Worm (Caenorhabditis elegans) whole organism, L1 larva: Measurements from ENCODE around the gene hsp-3.
A peak's percentile ranks its signal among the peaks of the same experiment; 100 is the strongest.

Experiments
- C04F5.9 ChIP-seq: sonication (generic microtip); optimal IDR thresholded peaks from 2 replicates; lab custom pipeline; 2016; ENCODE audit warnings: missing genetic modification characterization, missing compliant biosample characterization
- F16B12.6 ChIP-seq: fragments of 150-350 bp; optimal IDR thresholded peaks from 2 replicates; lab custom pipeline; 2014; ENCODE audit warnings: missing biosample characterization, missing genetic modification characterization
- Y116A8C.19 ChIP-seq: sonication (generic microtip); optimal IDR thresholded peaks from 2 replicates; lab custom pipeline; 2016; ENCODE audit warnings: missing compliant biosample characterization, missing genetic modification characterization, borderline replicate concordance
- aha-1 ChIP-seq: fragments of 150-350 bp; optimal IDR thresholded peaks from 2 replicates; lab custom pipeline; 2014; ENCODE audit warnings: missing biosample characterization, missing genetic modification characterization
- alr-1 ChIP-seq: fragments of 200-800 bp; sonication (Bioruptor generic); optimal IDR thresholded peaks from 2 replicates; lab custom pipeline; 2018; ENCODE audit warnings: borderline replicate concordance, mild to moderate bottlenecking, missing genetic modification characterization, missing compliant biosample characterization
- ama-1 ChIP-seq: fragments of 150-350 bp; optimal IDR thresholded peaks from 2 replicates; lab custom pipeline; 2014
- blmp-1 ChIP-seq: fragments of 150-350 bp; optimal IDR thresholded peaks from 2 replicates; lab custom pipeline; 2014; ENCODE audit warnings: missing biosample characterization, missing genetic modification characterization
- ceh-63 ChIP-seq: fragments of 200-800 bp; sonication (Bioruptor generic); optimal IDR thresholded peaks from 2 replicates; lab custom pipeline; 2018; ENCODE audit warnings: mild to moderate bottlenecking, missing genetic modification characterization, missing compliant biosample characterization
- ceh-8 ChIP-seq: fragments of 200-800 bp; sonication (Bioruptor generic); optimal IDR thresholded peaks from 2 replicates; lab custom pipeline; 2018; ENCODE audit warnings: mild to moderate bottlenecking, missing genetic modification characterization, moderate library complexity, missing compliant biosample characterization
- ceh-88 ChIP-seq: fragments of 200-800 bp; sonication (Bioruptor generic); IDR thresholded peaks from 2 replicates; pipeline ENCODE4 v1.3.6; 2022; ENCODE audit warnings: missing genetic modification characterization, missing compliant biosample characterization
- ceh-90 ChIP-seq: sonication (generic microtip); optimal IDR thresholded peaks from 2 replicates; lab custom pipeline; 2016; ENCODE audit warnings: missing genetic modification characterization, missing compliant biosample characterization
- dpl-1 ChIP-seq, 3 experiments: fragments of 150-350 bp in 2 of 3; sonication (generic microtip) in 1 of 3; optimal IDR thresholded peaks; 2 replicates each; lab custom pipeline; 2014 to 2017; ENCODE audit warnings: missing biosample characterization in 3 of 3, missing genetic modification characterization in 3 of 3, missing genetic modification reagents in 3 of 3
- dsc-1 ChIP-seq: sonication (generic microtip); optimal IDR thresholded peaks from 2 replicates; lab custom pipeline; 2016; ENCODE audit warnings: mild to moderate bottlenecking, missing genetic modification characterization, missing compliant biosample characterization
- efl-3 ChIP-seq: fragments of 200-800 bp; sonication (Bioruptor generic); optimal IDR thresholded peaks from 2 replicates; lab custom pipeline; 2018; ENCODE audit warnings: mild to moderate bottlenecking, missing genetic modification characterization, missing compliant biosample characterization
- egl-13 ChIP-seq: sonication (generic microtip); optimal IDR thresholded peaks from 2 replicates; lab custom pipeline; 2016; ENCODE audit warnings: missing genotype, missing genetic modification reagents, missing genetic modification characterization, missing compliant biosample characterization
- egl-27 ChIP-seq, 2 experiments: fragments of 150-350 bp in 1 of 2; sonication (generic microtip); optimal IDR thresholded peaks; 3 replicates each; lab custom pipeline; 2017 to 2018; ENCODE audit warnings: missing biosample characterization in 2 of 2, missing genetic modification characterization in 2 of 2, missing genetic modification reagents in 2 of 2
- elt-2 ChIP-seq: sonication (generic microtip); optimal IDR thresholded peaks from 2 replicates; lab custom pipeline; 2016; ENCODE audit warnings: missing genetic modification characterization, mild to moderate bottlenecking, inconsistent platforms, missing compliant biosample characterization, missing genetic modification reagents
- ets-5 ChIP-seq: fragments of 200-800 bp; sonication (Bioruptor generic); IDR thresholded peaks from 2 replicates; pipeline ENCODE4 v1.3.6; 2022; ENCODE audit warnings: missing genetic modification characterization, missing compliant biosample characterization
- fkh-10 ChIP-seq: sonication (generic microtip); optimal IDR thresholded peaks from 2 replicates; lab custom pipeline; 2017; ENCODE audit warnings: missing biosample characterization, missing genetic modification reagents, missing genetic modification characterization
- fkh-4 ChIP-seq: sonication (generic microtip); optimal IDR thresholded peaks from 2 replicates; lab custom pipeline; 2016; ENCODE audit warnings: missing compliant biosample characterization, missing genetic modification characterization, borderline replicate concordance
- fkh-8 ChIP-seq: sonication (generic microtip); optimal IDR thresholded peaks from 2 replicates; lab custom pipeline; 2016; ENCODE audit warnings: mild to moderate bottlenecking, missing genetic modification characterization, missing compliant biosample characterization
- fos-1 ChIP-seq: fragments of 150-350 bp; optimal IDR thresholded peaks from 2 replicates; lab custom pipeline; 2014; ENCODE audit warnings: missing biosample characterization, missing genetic modification characterization
- grh-1 ChIP-seq: fragments of 200-800 bp; sonication (Bioruptor generic); IDR thresholded peaks from 2 replicates; pipeline ENCODE4 v1.3.6; 2022; ENCODE audit warnings: missing genetic modification reagents, missing genetic modification characterization, missing compliant biosample characterization
- hlh-4 ChIP-seq: sonication (generic microtip); optimal IDR thresholded peaks from 2 replicates; lab custom pipeline; 2016; ENCODE audit warnings: mild to moderate bottlenecking, missing genetic modification characterization, missing compliant biosample characterization
- hpl-2 ChIP-seq: fragments of 150-350 bp; optimal IDR thresholded peaks from 2 replicates; lab custom pipeline; 2014; ENCODE audit warnings: missing biosample characterization, missing genetic modification reagents, missing genetic modification characterization
- jun-1 ChIP-seq: fragments of 150-350 bp; optimal IDR thresholded peaks from 2 replicates; lab custom pipeline; 2014; ENCODE audit warnings: missing biosample characterization, missing genetic modification reagents, missing genetic modification characterization
- lin-13 ChIP-seq: fragments of 150-350 bp; optimal IDR thresholded peaks from 2 replicates; lab custom pipeline; 2014; ENCODE audit warnings: missing biosample characterization, missing genetic modification reagents, missing genetic modification characterization
- lin-14 ChIP-seq: fragments of 200-800 bp; sonication (Bioruptor generic); optimal IDR thresholded peaks from 2 replicates; lab custom pipeline; 2018; ENCODE audit warnings: mild to moderate bottlenecking, missing genetic modification characterization, moderate library complexity, missing compliant biosample characterization
- lin-35 ChIP-seq, 2 experiments: fragments of 150-350 bp; optimal IDR thresholded peaks; 2 replicates each; lab custom pipeline; 2014; ENCODE audit warnings: missing biosample characterization in 2 of 2, missing genetic modification characterization in 2 of 2, missing genetic modification reagents in 2 of 2
- lin-39 ChIP-seq: fragments of 150-350 bp; optimal IDR thresholded peaks from 2 replicates; lab custom pipeline; 2014; ENCODE audit warnings: missing biosample characterization, missing genetic modification reagents, missing genetic modification characterization
- mab-9 ChIP-seq: fragments of 200-800 bp; sonication (Bioruptor generic); IDR thresholded peaks from 2 replicates; pipeline ENCODE4 v1.3.6; 2022; ENCODE audit warnings: missing genetic modification reagents, missing genetic modification characterization, missing compliant biosample characterization
- nhr-11 ChIP-seq: fragments of 150-350 bp; optimal IDR thresholded peaks from 2 replicates; lab custom pipeline; 2014; ENCODE audit warnings: missing biosample characterization, missing genetic modification characterization
- nhr-19 ChIP-seq: fragments of 200-800 bp; sonication (Bioruptor generic); conservative IDR thresholded peaks from 2 replicates; pipeline ENCODE4 v1.3.6; 2022; ENCODE audit warnings: missing genetic modification characterization, missing compliant biosample characterization
- nhr-20 ChIP-seq: sonication (generic microtip); optimal IDR thresholded peaks from 2 replicates; lab custom pipeline; 2016; ENCODE audit warnings: mild to moderate bottlenecking, missing genetic modification characterization, missing compliant biosample characterization
- nhr-28 ChIP-seq: fragments of 150-350 bp; optimal IDR thresholded peaks from 2 replicates; lab custom pipeline; 2014; ENCODE audit warnings: missing biosample characterization, missing genetic modification characterization
- nhr-47 ChIP-seq: sonication (generic microtip); optimal IDR thresholded peaks from 2 replicates; lab custom pipeline; 2016; ENCODE audit warnings: mild to moderate bottlenecking, missing genetic modification characterization, moderate library complexity, missing compliant biosample characterization
- nhr-71 ChIP-seq: sonication (generic microtip); optimal IDR thresholded peaks from 2 replicates; lab custom pipeline; 2016; ENCODE audit warnings: mild to moderate bottlenecking, missing genetic modification characterization, moderate library complexity, missing compliant biosample characterization
- nhr-84 ChIP-seq: sonication (generic microtip); optimal IDR thresholded peaks from 2 replicates; lab custom pipeline; 2017; ENCODE audit warnings: missing biosample characterization, missing genetic modification characterization
- nhr-90 ChIP-seq: sonication (generic microtip); optimal IDR thresholded peaks from 2 replicates; lab custom pipeline; 2016; ENCODE audit warnings: mild to moderate bottlenecking, missing genetic modification characterization, missing compliant biosample characterization; ENCODE audit not compliant: poor library complexity
- pag-3 ChIP-seq: sonication (generic microtip); optimal IDR thresholded peaks from 2 replicates; lab custom pipeline; 2017; ENCODE audit warnings: missing genetic modification characterization, mild to moderate bottlenecking, missing compliant biosample characterization, antibody characterized with exemption, borderline replicate concordance; ENCODE audit not compliant: insufficient read depth
- pax-3 ChIP-seq: fragments of 200-800 bp; sonication (Bioruptor generic); optimal IDR thresholded peaks from 2 replicates; lab custom pipeline; 2018; ENCODE audit warnings: mild to moderate bottlenecking, missing genetic modification characterization, moderate library complexity, missing compliant biosample characterization
- pqm-1 ChIP-seq: sonication (generic microtip); optimal IDR thresholded peaks from 3 replicates; lab custom pipeline; 2017; ENCODE audit warnings: missing biosample characterization, missing genetic modification characterization
- rnt-1 ChIP-seq: sonication (generic microtip); optimal IDR thresholded peaks from 2 replicates; lab custom pipeline; 2016; ENCODE audit warnings: mild to moderate bottlenecking, missing genetic modification characterization, moderate library complexity, missing compliant biosample characterization
- skn-1 ChIP-seq: fragments of 150-350 bp; optimal IDR thresholded peaks from 2 replicates; lab custom pipeline; 2014; ENCODE audit warnings: missing biosample characterization, missing genetic modification characterization
- snpc-4 ChIP-seq: fragments of 150-350 bp; optimal IDR thresholded peaks from 2 replicates; lab custom pipeline; 2014; ENCODE audit warnings: missing biosample characterization, missing genetic modification characterization
- tbx-2 ChIP-seq: sonication (generic microtip); optimal IDR thresholded peaks from 2 replicates; lab custom pipeline; 2016; ENCODE audit warnings: missing genetic modification characterization, missing compliant biosample characterization
- unc-30 ChIP-seq: sonication (generic microtip); optimal IDR thresholded peaks from 2 replicates; lab custom pipeline; 2017; ENCODE audit warnings: missing biosample characterization, missing genetic modification characterization
- unc-62 ChIP-seq: fragments of 150-350 bp; optimal IDR thresholded peaks from 2 replicates; lab custom pipeline; 2014; ENCODE audit warnings: missing biosample characterization, missing genetic modification reagents, missing genetic modification characterization
- unc-98 ChIP-seq: fragments of 200-800 bp; sonication (Bioruptor generic); IDR thresholded peaks from 2 replicates; pipeline ENCODE4 v1.3.6; 2022; ENCODE audit warnings: missing genetic modification characterization, missing compliant biosample characterization
- vab-15 ChIP-seq: sonication (generic microtip); optimal IDR thresholded peaks from 2 replicates; lab custom pipeline; 2017; ENCODE audit warnings: missing genotype, mild to moderate bottlenecking, missing genetic modification characterization, missing compliant biosample characterization
- xbp-1 ChIP-seq: sonication (generic microtip); optimal IDR thresholded peaks from 2 replicates; lab custom pipeline; 2016; ENCODE audit warnings: missing genetic modification characterization, missing compliant biosample characterization
- zip-4 ChIP-seq: fragments of 200-800 bp; sonication (Bioruptor generic); optimal IDR thresholded peaks from 2 replicates; lab custom pipeline; 2018; ENCODE audit warnings: mild to moderate bottlenecking, missing genetic modification characterization, moderate library complexity, missing compliant biosample characterization

Gene hsp-3

DNA sequence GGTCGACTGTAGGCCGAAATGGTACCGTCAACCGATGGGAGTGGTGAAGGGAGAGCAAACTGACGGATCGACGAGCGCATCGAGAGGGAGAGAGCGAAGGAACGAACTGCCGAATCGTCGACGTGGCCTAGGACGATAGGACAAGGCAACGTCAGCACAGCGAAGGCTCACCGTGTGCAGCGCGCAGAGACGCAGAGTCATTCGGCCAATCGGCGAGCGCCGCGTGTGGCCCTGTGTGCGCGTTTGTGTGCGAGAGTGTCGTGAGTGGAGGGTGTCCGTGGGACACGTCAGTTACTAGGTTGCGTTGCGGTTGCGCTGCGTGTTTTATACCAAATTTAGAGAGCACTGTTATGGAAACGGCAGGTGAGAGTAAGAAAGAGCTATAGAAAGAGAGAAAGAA is at the start of gene hsp-3:
TSS of gene hsp-3 (minus strand) at position 158 of the 400 bp plus-strand sequence.
- TF ChIP-seq egl-27 (tag; optimal IDR thresholded peaks at IDR 0.05; lab: Kevin White, UChicago) (peak; percentile 79 to 88), lin-14 (GFP tag; lab: Kevin White, UChicago) (peak; percentile 99), xbp-1 (tag; lab: Kevin White, UChicago) (peak; percentile 100), pax-3 (tag; lab: Kevin White, UChicago) (peak; percentile 95), fos-1 (tag; lab: Kevin White, UChicago) (peak; percentile 93), nhr-47 (tag; lab: Kevin White, UChicago) (peak; percentile 97), unc-98 (peak; percentile 59; the same call in 1 of the 2 replicates), tbx-2 (peak; percentile 98), F16B12.6 (tag; lab: Kevin White, UChicago) (peak; percentile 64), ceh-88 (GFP tag; lab: Robert Waterston, UW) (peak; percentile 92), skn-1 (peak; percentile 96), pag-3 (tag; lab: Kevin White, UChicago) (no peak), mab-9 (GFP tag; lab: Robert Waterston, UW) (peak; percentile 90), Y116A8C.19 (tag; lab: Kevin White, UChicago) (no peak), ceh-8 (GFP tag; lab: Kevin White, UChicago) (peak; percentile 88), fkh-8 (tag; lab: Kevin White, UChicago) (peak; percentile 98), efl-3 (GFP tag; lab: Kevin White, UChicago) (peak; percentile 49), lin-35 (GFP tag; optimal IDR thresholded peaks at IDR 0.05; lab: Kevin White, UChicago) (peak; percentile 87 to 92), nhr-20 (tag; lab: Kevin White, UChicago) (peak; percentile 98), ets-5 (GFP tag; lab: Robert Waterston, UW) (no peak), fkh-4 (tag; lab: Kevin White, UChicago) (peak; percentile 11), ceh-90 (no peak), egl-13 (tag; lab: Kevin White, UChicago) (peak; percentile 92), nhr-84 (tag; lab: Kevin White, UChicago) (no peak), ceh-63 (GFP tag; lab: Kevin White, UChicago) (no peak), unc-30 (no peak), unc-62 (GFP tag; lab: Kevin White, UChicago) (no peak), jun-1 (tag; lab: Kevin White, UChicago) (peak; percentile 97), alr-1 (tag; lab: Kevin White, UChicago) (no peak), grh-1 (peak; percentile 99), ama-1 (lab: Kevin White, UChicago) (no peak), nhr-11 (tag; lab: Kevin White, UChicago) (peak; percentile 84), hpl-2 (GFP tag; lab: Kevin White, UChicago) (peak; percentile 89), pqm-1 (tag; lab: Kevin White, UChicago) (peak; percentile 2), nhr-90 (tag; lab: Kevin White, UChicago) (peak; percentile 98), dpl-1 (GFP tag; optimal IDR thresholded peaks at IDR 0.05; lab: Kevin White, UChicago) (peak; percentile 67 to 80 (median 68)), nhr-19 (GFP tag; lab: Robert Waterston, UW) (peak; percentile 97), rnt-1 (tag; lab: Kevin White, UChicago) (peak; percentile 95), fkh-10 (GFP tag; lab: Kevin White, UChicago) (peak; percentile 87), C04F5.9 (tag; lab: Kevin White, UChicago) (peak; percentile 85), aha-1 (peak; percentile 75), vab-15 (tag; lab: Kevin White, UChicago) (peak; percentile 49), blmp-1 (tag; lab: Kevin White, UChicago) (peak; percentile 41), nhr-28 (no peak), dsc-1 (tag; lab: Kevin White, UChicago) (peak; percentile 88), snpc-4 (tag; lab: Kevin White, UChicago) (peak; percentile 76), lin-39 (peak; percentile 73), hlh-4 (tag; lab: Kevin White, UChicago) (peak; percentile 11), nhr-71 (tag; lab: Kevin White, UChicago) (peak; percentile 99), lin-13 (GFP tag; lab: Kevin White, UChicago) (peak; percentile 98), elt-2 (tag; lab: Kevin White, UChicago) (peak; percentile 95), zip-4 (GFP tag; lab: Kevin White, UChicago) (peak; percentile 86)
